Worm (Caenorhabditis elegans): ENCODE data around the gene enri-2.

- TF ChIP-seq tbx-2 (tag; optimal IDR thresholded peaks at IDR 0.05) (no peak), unc-62 (GFP tag; optimal IDR thresholded peaks at IDR 0.05) (no peak), hlh-17 (GFP tag; optimal IDR thresholded peaks at IDR 0.05; ENCODE audit: borderline replicate concordance) (no peak), nhr-76 (tag; optimal IDR thresholded peaks at IDR 0.05) (no peak), lin-13 (GFP tag; optimal IDR thresholded peaks at IDR 0.05) (no peak), nhr-90 (tag; optimal IDR thresholded peaks at IDR 0.05; ENCODE audit: poor library complexity) (no peak), ceh-82 (tag; optimal IDR thresholded peaks at IDR 0.05) (no peak), sptf-1 (tag; optimal IDR thresholded peaks at IDR 0.05) (no peak), dpl-1 (GFP tag; optimal IDR thresholded peaks at IDR 0.05) (no peak), mep-1 (tag; optimal IDR thresholded peaks at IDR 0.05) (no peak), ama-1 (optimal IDR thresholded peaks at IDR 0.05) (no peak), C16A3.4 (tag; optimal IDR thresholded peaks at IDR 0.05) (no peak)
Measured at ce11 chrX:14565245-14565644, 19.6 kb downstream of the enri-2 start.

Data from whole organism, L1 larva.